Worm (Caenorhabditis elegans): ENCODE measurements around the gene K09H11.6.
A peak's percentile ranks its signal among the peaks of the same experiment; 100 is the strongest.

Gene K09H11.6

DNA sequence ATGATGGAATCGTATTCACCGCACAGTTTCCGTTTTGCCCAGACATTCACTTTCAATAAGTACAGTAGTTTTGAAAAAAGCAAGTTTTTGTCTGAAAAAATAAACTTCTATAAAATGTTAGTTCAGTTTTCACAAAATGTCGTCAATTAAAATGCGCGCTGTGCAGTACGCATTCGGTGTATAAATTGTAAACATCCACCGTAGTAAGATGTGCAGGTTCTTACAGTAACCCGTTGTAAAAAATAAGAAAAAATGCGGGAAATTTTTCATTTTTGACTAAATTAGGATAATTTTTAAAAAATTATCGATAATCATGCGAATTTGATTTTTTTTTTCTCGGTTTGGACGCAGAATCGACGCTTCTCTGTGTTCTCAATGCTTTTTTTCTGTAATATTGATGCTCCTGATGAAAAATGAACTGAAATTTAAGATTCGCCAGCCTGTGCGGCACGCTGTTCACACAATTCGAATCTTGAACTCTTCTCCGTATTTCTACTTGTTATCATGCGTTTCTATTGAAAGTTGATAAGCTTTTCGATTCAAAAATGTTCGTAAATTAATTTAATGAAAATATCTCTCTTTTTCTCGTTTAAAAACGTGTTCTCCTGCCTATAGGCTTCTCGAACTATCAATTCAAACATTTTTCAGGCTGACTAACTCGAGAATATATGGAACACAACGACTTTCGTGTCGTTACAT, 18.6 kb downstream of the K09H11.6 start, which contains the start of gene rga-3:
TSS of gene rga-3 (plus strand) at position 649 of the 699 bp plus-strand sequence.
- TF ChIP-seq lsy-27 (tag; optimal IDR thresholded peaks at IDR 0.05; ENCODE audit: borderline replicate concordance, insufficient read depth) (no peak), F33H1.4 (GFP tag; IDR thresholded peaks at IDR 0.05) (peak; percentile 97), nfyb-1 (GFP tag; IDR thresholded peaks at IDR 0.05) (no peak), F57C9.4 (tag; optimal IDR thresholded peaks at IDR 0.05) (no peak), lag-1 (GFP tag; IDR thresholded peaks at IDR 0.05) (no peak), mxl-1 (tag; optimal IDR thresholded peaks at IDR 0.05) (no peak), him-1 (tag; optimal IDR thresholded peaks at IDR 0.05) (peak; percentile 91), sdz-38 (tag; optimal IDR thresholded peaks at IDR 0.05) (no peak), chd-7 (tag; optimal IDR thresholded peaks at IDR 0.05) (no peak), lir-1 (GFP tag; conservative IDR thresholded peaks at IDR 0.05) (no peak; the same call in 1 of the 2 replicates), nhr-90 (tag; optimal IDR thresholded peaks at IDR 0.05) (no peak), F10E7.11 (tag; optimal IDR thresholded peaks at IDR 0.05) (no peak), lin-54 (GFP tag; optimal IDR thresholded peaks at IDR 0.05) (peak; percentile 93), ama-1 (optimal IDR thresholded peaks at IDR 0.05) (no peak), ama-1 (GFP tag; optimal IDR thresholded peaks at IDR 0.05) (peak in 1 of 2 experiments; percentile 10), ztf-6 (GFP tag; IDR thresholded peaks at IDR 0.05) (no peak), cebp-2 (GFP tag; IDR thresholded peaks at IDR 0.05) (no peak), unc-62 (GFP tag; optimal IDR thresholded peaks at IDR 0.05) (no peak), ekl-4 (GFP tag; IDR thresholded peaks at IDR 0.05) (peak; percentile 87), let-607 (tag; optimal IDR thresholded peaks at IDR 0.05) (no peak), madf-6 (GFP tag; IDR thresholded peaks at IDR 0.05) (peak; percentile 99), aptf-2 (GFP tag; conservative IDR thresholded peaks at IDR 0.05) (no peak), Y56A3A.18 (GFP tag; IDR thresholded peaks at IDR 0.05) (no peak), C17E4.6 (GFP tag; IDR thresholded peaks at IDR 0.05) (peak; percentile 79), sea-2 (GFP tag; IDR thresholded peaks at IDR 0.05) (no peak), ceh-91 (GFP tag; IDR thresholded peaks at IDR 0.05) (peak; percentile 99), nhr-80 (tag; optimal IDR thresholded peaks at IDR 0.05) (no peak), hlh-26 (GFP tag; conservative IDR thresholded peaks at IDR 0.05) (no peak), repo-1 (tag; optimal IDR thresholded peaks at IDR 0.05) (no peak), Y53F4B.3 (GFP tag; IDR thresholded peaks at IDR 0.05) (peak; percentile 58; the same call in 1 of the 2 replicates), ztf-25 (GFP tag; IDR thresholded peaks at IDR 0.05) (0 out of 2 replicates have a peak, but pooled peaks have one; percentile 34), tbp1 (GFP tag; optimal IDR thresholded peaks at IDR 0.05) (peak; percentile 72), hmg-20 (GFP tag; IDR thresholded peaks at IDR 0.05) (no peak), athp-1 (tag; optimal IDR thresholded peaks at IDR 0.05) (peak; percentile 77), pha-4 (tag; optimal IDR thresholded peaks at IDR 0.05) (no peak), snpc-1.1 (tag; optimal IDR thresholded peaks at IDR 0.05; ENCODE audit: insufficient read depth) (peak; percentile 82), dpff-1 (tag; optimal IDR thresholded peaks at IDR 0.05) (no peak), pbrm-1 (GFP tag; IDR thresholded peaks at IDR 0.05) (peak; percentile 78), gei-17 (GFP tag; optimal IDR thresholded peaks at IDR 0.05) (no peak), hsf-1 (GFP tag; IDR thresholded peaks at IDR 0.05) (peak; percentile 82), let-526 (GFP tag; IDR thresholded peaks at IDR 0.05) (no peak), T07F8.4 (tag; optimal IDR thresholded peaks at IDR 0.05) (no peak), Y95B8A.8 (GFP tag; IDR thresholded peaks at IDR 0.05) (peak; percentile 86), madf-3 (GFP tag; IDR thresholded peaks at IDR 0.05) (peak; percentile 91), mes-4 (tag; optimal IDR thresholded peaks at IDR 0.05) (no peak), aptf-3 (GFP tag; IDR thresholded peaks at IDR 0.05) (no peak), tbx-9 (tag; optimal IDR thresholded peaks at IDR 0.05; ENCODE audit: borderline replicate concordance) (no peak), ceh-58 (GFP tag; IDR thresholded peaks at IDR 0.05) (no peak), snpc-1.3 (tag; optimal IDR thresholded peaks at IDR 0.05; ENCODE audit: insufficient read depth) (peak; percentile 93)
